Worm (Caenorhabditis elegans) whole organism, midembryonic: ENCODE data around the gene trmt-10C.2.

Experiments used
- T22C8.4 ChIP-seq: fragments of 200-800 bp; sonication (Bioruptor generic); IDR thresholded peaks from 2 replicates; pipeline ENCODE4 v1.3.6; 2022; ENCODE audit warnings: missing genetic modification characterization, missing compliant biosample characterization
- cog-1 ChIP-seq: sonication (generic microtip); optimal IDR thresholded peaks from 2 replicates; lab custom pipeline; 2016; ENCODE audit warnings: missing genetic modification characterization, missing compliant biosample characterization
- flt-1 ChIP-seq: fragments of 200-800 bp; sonication (Bioruptor generic); IDR thresholded peaks from 2 replicates; pipeline ENCODE4 v1.3.6; 2022; ENCODE audit warnings: missing genetic modification characterization, missing compliant biosample characterization
- klf-2 ChIP-seq: fragments of 200-800 bp; sonication (Bioruptor generic); conservative IDR thresholded peaks from 2 replicates; pipeline ENCODE4 v1.3.6; 2022; ENCODE audit warnings: missing genetic modification reagents, missing genetic modification characterization, missing compliant biosample characterization
- med-1 ChIP-seq: sonication (generic microtip); optimal IDR thresholded peaks from 2 replicates; lab custom pipeline; 2017; ENCODE audit warnings: missing genetic modification characterization, mild to moderate bottlenecking, missing compliant biosample characterization, antibody characterized with exemption, missing genetic modification reagents; ENCODE audit not compliant: insufficient read depth
- ref-1 ChIP-seq: fragments of 200-800 bp; sonication (Bioruptor generic); conservative IDR thresholded peaks from 2 replicates; pipeline ENCODE4 v1.3.6; 2022; ENCODE audit warnings: missing genetic modification reagents, missing genetic modification characterization, missing compliant biosample characterization
- tab-1 ChIP-seq: fragments of 200-800 bp; sonication (Bioruptor generic); IDR thresholded peaks from 2 replicates; pipeline ENCODE4 v1.3.6; 2022; ENCODE audit warnings: missing genetic modification characterization, missing compliant biosample characterization
- ztf-23 ChIP-seq: fragments of 200-800 bp; sonication (Bioruptor generic); IDR thresholded peaks from 2 replicates; pipeline ENCODE4 v1.3.6; 2022; ENCODE audit warnings: missing genetic modification reagents, missing genetic modification characterization, missing compliant biosample characterization
- ztf-29 ChIP-seq: fragments of 200-800 bp; sonication (Bioruptor generic); IDR thresholded peaks from 2 replicates; pipeline ENCODE4 v1.3.6; 2022; ENCODE audit warnings: missing genetic modification reagents, missing genetic modification characterization, missing compliant biosample characterization

Gene trmt-10C.2

ce11 chrIII:6312244-6312643, 33.8 kb upstream of the trmt-10C.2 start:
- TF ChIP-seq T22C8.4 (GFP tag; lab: Robert Waterston, UW) (no peak), ztf-29 (GFP tag; lab: Robert Waterston, UW) (no peak), med-1 (GFP tag; lab: Kevin White, UChicago) (no peak), tab-1 (GFP tag; lab: Robert Waterston, UW) (no peak), flt-1 (GFP tag; lab: Robert Waterston, UW) (no peak), klf-2 (no peak), cog-1 (tag; lab: Kevin White, UChicago) (no peak), ztf-23 (GFP tag; lab: Robert Waterston, UW) (no peak), ref-1 (GFP tag; lab: Robert Waterston, UW) (no peak)

ce11 chrIII:6315515-6315914, 30.6 kb upstream of the trmt-10C.2 start:
- no peak for TF ChIP-seq med-1 (GFP tag; lab: Kevin White, UChicago)
- no peak for TF ChIP-seq cog-1 (tag; lab: Kevin White, UChicago)
- TF ChIP-seq T22C8.4 (GFP tag; lab: Robert Waterston, UW), result no peak
- TF ChIP-seq flt-1 (GFP tag; lab: Robert Waterston, UW), result no peak
- TF ChIP-seq klf-2, result no peak
- no peak for TF ChIP-seq tab-1 (GFP tag; lab: Robert Waterston, UW)
- TF ChIP-seq ztf-29 (GFP tag; lab: Robert Waterston, UW), result no peak
- no peak for TF ChIP-seq ztf-23 (GFP tag; lab: Robert Waterston, UW)
- TF ChIP-seq ref-1 (GFP tag; lab: Robert Waterston, UW), result no peak

ce11 chrIII:6316795-6317194, 29.3 kb upstream of the trmt-10C.2 start:
- TF ChIP-seq tab-1 (GFP tag; lab: Robert Waterston, UW), result no peak
- no peak for TF ChIP-seq med-1 (GFP tag; lab: Kevin White, UChicago)
- no peak for TF ChIP-seq T22C8.4 (GFP tag; lab: Robert Waterston, UW)
- TF ChIP-seq cog-1 (tag; lab: Kevin White, UChicago), result no peak
- no peak for TF ChIP-seq flt-1 (GFP tag; lab: Robert Waterston, UW)
- TF ChIP-seq ztf-29 (GFP tag; lab: Robert Waterston, UW), result no peak
- TF ChIP-seq ztf-23 (GFP tag; lab: Robert Waterston, UW), result no peak
- no peak for TF ChIP-seq ref-1 (GFP tag; lab: Robert Waterston, UW)
- no peak for TF ChIP-seq klf-2

ce11 chrIII:6317345-6317744, 28.7 kb upstream of the trmt-10C.2 start:
- TF ChIP-seq med-1 (GFP tag; lab: Kevin White, UChicago) (no peak), cog-1 (tag; lab: Kevin White, UChicago) (no peak), ref-1 (GFP tag; lab: Robert Waterston, UW) (no peak), ztf-23 (GFP tag; lab: Robert Waterston, UW) (no peak), tab-1 (GFP tag; lab: Robert Waterston, UW) (no peak), T22C8.4 (GFP tag; lab: Robert Waterston, UW) (no peak), ztf-29 (GFP tag; lab: Robert Waterston, UW) (no peak), klf-2 (no peak), flt-1 (GFP tag; lab: Robert Waterston, UW) (no peak)

- TF ChIP-seq med-1 (GFP tag; lab: Kevin White, UChicago), result no peak
- no peak for TF ChIP-seq T22C8.4 (GFP tag; lab: Robert Waterston, UW)
- no peak for TF ChIP-seq ztf-29 (GFP tag; lab: Robert Waterston, UW)
- TF ChIP-seq ref-1 (GFP tag; lab: Robert Waterston, UW), result no peak
- TF ChIP-seq ztf-23 (GFP tag; lab: Robert Waterston, UW), result no peak
- TF ChIP-seq tab-1 (GFP tag; lab: Robert Waterston, UW), result no peak
- no peak for TF ChIP-seq flt-1 (GFP tag; lab: Robert Waterston, UW)
- no peak for TF ChIP-seq klf-2
- no peak for TF ChIP-seq cog-1 (tag; lab: Kevin White, UChicago)
Observed at ce11 chrIII:6324139-6324538, 21.9 kb upstream of the trmt-10C.2 start, which contains the start of gene C56G2.5. Gene C56G2.5, minus strand, starts transcription at chrIII:6324239.

- no peak for TF ChIP-seq cog-1 (tag; lab: Kevin White, UChicago)
- TF ChIP-seq tab-1 (GFP tag; lab: Robert Waterston, UW), result no peak
- no peak for TF ChIP-seq ref-1 (GFP tag; lab: Robert Waterston, UW)
- no peak for TF ChIP-seq ztf-29 (GFP tag; lab: Robert Waterston, UW)
- no peak for TF ChIP-seq ztf-23 (GFP tag; lab: Robert Waterston, UW)
- TF ChIP-seq med-1 (GFP tag; lab: Kevin White, UChicago), result no peak
- TF ChIP-seq klf-2, result no peak
- no peak for TF ChIP-seq flt-1 (GFP tag; lab: Robert Waterston, UW)
- TF ChIP-seq T22C8.4 (GFP tag; lab: Robert Waterston, UW), result no peak
Observed at ce11 chrIII:6331211-6331782, 14.8 kb upstream of the trmt-10C.2 start, which contains the start of gene C56G2.4. Gene C56G2.4, plus strand, starts transcription at chrIII:6331732.

- no peak for TF ChIP-seq ref-1 (GFP tag; lab: Robert Waterston, UW)
Observed at ce11 chrIII:6334364-6334763, 11.7 kb upstream of the trmt-10C.2 start.

- TF ChIP-seq ztf-29 (GFP tag; lab: Robert Waterston, UW) (no peak), T22C8.4 (GFP tag; lab: Robert Waterston, UW) (no peak), klf-2 (no peak), tab-1 (GFP tag; lab: Robert Waterston, UW) (no peak), med-1 (GFP tag; lab: Kevin White, UChicago) (no peak), ref-1 (GFP tag; lab: Robert Waterston, UW) (no peak), flt-1 (GFP tag; lab: Robert Waterston, UW) (no peak), ztf-23 (GFP tag; lab: Robert Waterston, UW) (no peak)
Observed at ce11 chrIII:6339919-6340434, 6.1 kb upstream of the trmt-10C.2 start, which contains the start of gene let-767. Gene let-767, minus strand, starts transcription at chrIII:6339969.

ce11 chrIII:6341878-6342453, 4.1 kb upstream of the trmt-10C.2 start, which contains the start of gene rpn-13:
Gene rpn-13, minus strand, starts transcription at chrIII:6341928.
- TF ChIP-seq ztf-23 (GFP tag; lab: Robert Waterston, UW), result no peak
- no peak for TF ChIP-seq cog-1 (tag; lab: Kevin White, UChicago)
- TF ChIP-seq med-1 (GFP tag; lab: Kevin White, UChicago), result no peak
- no peak for TF ChIP-seq flt-1 (GFP tag; lab: Robert Waterston, UW)
- TF ChIP-seq ztf-29 (GFP tag; lab: Robert Waterston, UW), result no peak
- no peak for TF ChIP-seq tab-1 (GFP tag; lab: Robert Waterston, UW)
- TF ChIP-seq klf-2, result no peak
- no peak for TF ChIP-seq T22C8.4 (GFP tag; lab: Robert Waterston, UW)
- TF ChIP-seq ref-1 (GFP tag; lab: Robert Waterston, UW), result no peak
